Worm (Caenorhabditis elegans): ENCODE measurements around the gene nep-16.

- TF ChIP-seq him-1 (tag; optimal IDR thresholded peaks at IDR 0.05) (no peak), dao-5 (tag; optimal IDR thresholded peaks at IDR 0.05) (no peak), W03F9.2 (tag; optimal IDR thresholded peaks at IDR 0.05) (no peak)
Observed at ce11 chrIV:7646119-7646518, 4.5 kb upstream of the nep-16 start, which contains the start of gene hmg-5.
